Worm (Caenorhabditis elegans) whole organism, L4/young adult: Measurements from ENCODE around the gene memi-3.
"Not testable (repeated sequence)": the region's sequence is repeated elsewhere in the genome, so short reads cannot be mapped to it uniquely, and the experiment has no call there.

Source experiments
- W03F9.2 ChIP-seq: fragments of 150-350 bp; optimal IDR thresholded peaks from 2 replicates; lab custom pipeline; 2014; ENCODE audit warnings: missing biosample characterization, missing genetic modification characterization
- dao-5 ChIP-seq: sonication (generic microtip); optimal IDR thresholded peaks from 2 replicates; lab custom pipeline; 2016; ENCODE audit warnings: missing genotype, missing genetic modification characterization, moderate library complexity, missing compliant biosample characterization
- him-1 ChIP-seq: sonication (generic microtip); optimal IDR thresholded peaks from 2 replicates; lab custom pipeline; 2016; ENCODE audit warnings: missing genotype, missing genetic modification reagents, missing genetic modification characterization, missing compliant biosample characterization

Gene memi-3

ce11 chrIV:11406744-11407690, 3.9 kb upstream of the memi-3 start, which contains the start of the genes his-63 and his-64:
Gene his-63 (minus strand): TSS chrIV:11406861.
Gene his-64 (plus strand): TSS chrIV:11407116.
- not testable (repeated sequence) for TF ChIP-seq him-1, W03F9.2, dao-5 (tag; lab: Kevin White, UChicago)

DNA sequence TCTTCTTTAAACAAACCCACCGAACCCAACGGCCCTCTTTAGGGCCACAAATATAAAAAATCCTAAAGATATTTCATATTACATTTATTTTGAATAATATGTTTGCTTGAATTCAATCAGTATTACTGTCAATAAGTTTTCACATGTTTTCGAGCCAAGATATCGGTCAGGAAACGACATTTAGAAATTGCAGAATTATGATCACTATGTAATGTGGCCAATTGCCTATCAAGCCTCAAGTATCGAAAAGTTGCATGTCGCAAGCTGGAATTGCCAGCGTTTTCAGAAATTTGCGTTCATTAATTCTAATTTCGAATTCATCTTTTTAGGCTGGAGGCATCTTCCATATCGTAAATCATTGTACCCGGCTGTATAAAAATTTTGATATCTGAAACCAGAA, 1.7 kb downstream of the memi-3 start:
- TF ChIP-seq W03F9.2 (tag; lab: Kevin White, UChicago): no peak
- TF ChIP-seq him-1 (tag; lab: Kevin White, UChicago): no peak
- no peak for TF ChIP-seq dao-5 (tag; lab: Kevin White, UChicago)

DNA sequence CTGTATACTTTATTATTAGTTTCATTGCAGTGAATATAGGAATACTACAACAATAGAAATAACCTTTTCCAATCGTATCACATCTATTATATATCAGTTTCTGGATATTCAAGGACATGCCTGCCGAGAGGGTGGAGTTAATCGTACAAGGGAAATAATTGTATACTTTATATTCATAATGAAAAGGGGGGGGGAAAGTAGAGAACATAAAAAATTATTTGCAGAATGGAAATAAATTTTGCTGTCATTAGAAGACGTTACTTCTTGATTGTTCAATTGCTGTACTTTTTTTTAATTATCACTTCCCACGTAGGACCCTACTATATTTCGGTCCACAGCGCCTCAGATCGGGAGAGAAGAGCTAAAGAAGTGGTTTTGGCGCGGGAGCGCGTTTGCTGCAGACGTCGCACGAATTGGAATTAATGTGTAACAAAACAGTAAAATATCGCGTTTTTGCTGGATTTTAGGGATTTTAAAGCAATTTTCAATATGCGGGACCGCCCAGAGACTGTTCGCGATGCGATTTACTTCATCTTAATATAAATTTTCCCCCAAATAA, 4.8 kb downstream of the memi-3 start, which contains the start of gene dsl-6:
TSS of gene dsl-6 (minus strand) at position 51 of the 559 bp plus-strand sequence.
- TF ChIP-seq dao-5, him-1, W03F9.2 (tag; lab: Kevin White, UChicago): not testable (repeated sequence)

ce11 chrIV:11394243-11394642, 8.9 kb downstream of the memi-3 start, which contains the start of gene tag-89:
Gene tag-89 (plus strand): TSS chrIV:11394543.
- TF ChIP-seq dao-5 (tag; lab: Kevin White, UChicago) (no peak), him-1 (tag; lab: Kevin White, UChicago) (no peak), W03F9.2 (tag; lab: Kevin White, UChicago) (no peak)

- TF ChIP-seq dao-5 (tag; lab: Kevin White, UChicago) (no peak), him-1 (tag; lab: Kevin White, UChicago) (no peak), W03F9.2 (tag; lab: Kevin White, UChicago) (no peak)
Observed at ce11 chrIV:11388684-11389083, 14.5 kb downstream of the memi-3 start.

DNA sequence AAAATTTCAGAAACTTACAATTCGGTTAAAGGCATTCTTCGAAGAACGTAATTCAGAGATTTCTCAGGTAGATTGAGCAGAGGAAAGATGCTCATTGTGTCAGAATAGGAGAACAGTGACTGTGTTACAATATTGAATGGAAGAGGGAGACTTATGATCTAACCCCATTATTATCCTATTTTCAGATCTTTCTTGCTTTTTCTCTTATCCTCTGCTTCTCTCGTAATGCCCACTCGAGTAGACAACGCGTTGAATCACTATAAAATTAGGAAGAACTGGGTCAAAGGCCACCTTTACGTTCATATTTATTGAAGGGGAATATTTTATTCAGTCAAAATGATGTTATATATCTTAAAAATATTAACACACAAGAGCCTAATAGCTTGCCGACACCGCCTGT, 23.9 kb downstream of the memi-3 start, which contains the start of gene fbxb-76:
TSS of gene fbxb-76 (minus strand) at position 101 of the 400 bp plus-strand sequence.
- TF ChIP-seq W03F9.2 (tag; lab: Kevin White, UChicago) (no peak), dao-5 (tag; lab: Kevin White, UChicago) (no peak), him-1 (tag; lab: Kevin White, UChicago) (no peak)

DNA sequence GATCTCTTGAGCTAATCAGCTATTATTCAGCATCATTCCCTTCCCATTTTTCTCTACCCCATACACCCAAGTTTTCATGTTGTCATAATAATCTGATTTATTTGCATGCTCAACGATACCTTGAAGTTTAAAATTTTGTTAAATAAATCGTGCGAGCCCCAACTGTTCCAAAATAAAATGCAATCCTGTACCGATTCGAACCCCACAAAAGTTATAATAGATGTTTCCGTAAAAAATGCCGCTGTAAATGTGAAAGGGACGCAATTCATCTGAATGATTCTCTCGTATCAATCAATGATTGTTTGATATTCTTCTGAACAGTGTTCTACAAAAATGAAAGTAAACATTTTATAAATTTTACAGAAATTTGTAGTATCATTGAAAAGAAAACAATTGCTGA, 25.7 kb downstream of the memi-3 start:
- TF ChIP-seq him-1 (tag; lab: Kevin White, UChicago) (no peak), W03F9.2 (tag; lab: Kevin White, UChicago) (no peak), dao-5 (tag; lab: Kevin White, UChicago) (no peak)

ce11 chrIV:11375713-11376112, 27.4 kb downstream of the memi-3 start:
- no peak for TF ChIP-seq dao-5 (tag; lab: Kevin White, UChicago)
- TF ChIP-seq him-1 (tag; lab: Kevin White, UChicago): no peak
- TF ChIP-seq W03F9.2 (tag; lab: Kevin White, UChicago): no peak

DNA sequence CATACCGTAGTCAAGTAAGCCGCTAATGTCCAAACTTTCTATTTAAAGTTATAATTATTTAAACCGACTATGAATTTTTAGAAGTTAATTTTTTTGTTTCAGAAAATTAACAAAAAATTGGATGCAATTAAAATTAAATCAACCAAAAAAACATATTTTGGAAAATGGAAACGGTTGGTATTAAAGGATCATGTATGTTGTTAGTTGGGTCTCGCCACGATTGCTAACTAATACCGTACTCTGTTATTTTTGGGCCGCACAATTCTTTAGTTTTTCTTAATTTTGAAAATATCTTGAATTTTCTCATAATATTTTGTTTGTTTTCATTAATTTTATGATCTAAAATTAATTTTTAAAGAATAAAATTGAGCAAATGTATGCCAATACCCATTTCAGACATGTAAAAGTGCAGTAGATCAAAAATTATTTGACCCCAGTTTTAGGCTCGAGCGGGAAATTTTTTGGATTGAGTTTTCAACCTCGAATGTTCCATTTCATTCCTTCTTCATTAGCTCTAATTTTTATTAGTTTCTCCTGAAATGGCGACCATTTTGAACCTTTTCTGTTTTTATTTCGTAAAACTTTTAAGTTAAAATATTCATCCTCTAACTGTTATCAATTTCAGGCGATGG, 30.7 kb downstream of the memi-3 start, which contains the start of gene cbd-1:
TSS of gene cbd-1 (plus strand) at position 626 of the 632 bp plus-strand sequence.
- TF ChIP-seq him-1 (tag; lab: Kevin White, UChicago) (no peak), dao-5 (tag; lab: Kevin White, UChicago) (no peak), W03F9.2 (tag; lab: Kevin White, UChicago) (no peak)

DNA sequence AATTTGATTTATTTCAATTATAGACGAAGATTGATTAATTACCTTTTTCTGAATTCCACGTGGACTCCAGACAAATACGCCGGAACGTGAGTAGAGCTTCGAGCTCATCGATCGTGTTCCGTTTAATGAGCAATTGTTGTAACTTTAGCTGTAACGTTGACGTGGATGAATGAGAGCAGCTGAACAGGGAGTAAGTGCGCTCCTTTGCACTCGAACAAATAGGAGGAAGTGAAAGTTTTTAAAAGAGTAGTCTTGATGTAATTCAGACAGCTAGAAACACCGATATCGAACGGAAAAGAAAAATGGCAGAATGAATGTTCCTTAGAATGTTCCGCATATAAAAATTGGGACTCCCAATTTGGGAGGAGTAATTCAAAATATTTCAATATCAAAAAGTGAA, 31.5 kb downstream of the memi-3 start, which contains the start of gene sec-31:
TSS of gene sec-31 (minus strand) at position 148 of the 400 bp plus-strand sequence.
- TF ChIP-seq dao-5 (tag; lab: Kevin White, UChicago) (no peak), him-1 (tag; lab: Kevin White, UChicago) (no peak), W03F9.2 (tag; lab: Kevin White, UChicago) (no peak)

DNA sequence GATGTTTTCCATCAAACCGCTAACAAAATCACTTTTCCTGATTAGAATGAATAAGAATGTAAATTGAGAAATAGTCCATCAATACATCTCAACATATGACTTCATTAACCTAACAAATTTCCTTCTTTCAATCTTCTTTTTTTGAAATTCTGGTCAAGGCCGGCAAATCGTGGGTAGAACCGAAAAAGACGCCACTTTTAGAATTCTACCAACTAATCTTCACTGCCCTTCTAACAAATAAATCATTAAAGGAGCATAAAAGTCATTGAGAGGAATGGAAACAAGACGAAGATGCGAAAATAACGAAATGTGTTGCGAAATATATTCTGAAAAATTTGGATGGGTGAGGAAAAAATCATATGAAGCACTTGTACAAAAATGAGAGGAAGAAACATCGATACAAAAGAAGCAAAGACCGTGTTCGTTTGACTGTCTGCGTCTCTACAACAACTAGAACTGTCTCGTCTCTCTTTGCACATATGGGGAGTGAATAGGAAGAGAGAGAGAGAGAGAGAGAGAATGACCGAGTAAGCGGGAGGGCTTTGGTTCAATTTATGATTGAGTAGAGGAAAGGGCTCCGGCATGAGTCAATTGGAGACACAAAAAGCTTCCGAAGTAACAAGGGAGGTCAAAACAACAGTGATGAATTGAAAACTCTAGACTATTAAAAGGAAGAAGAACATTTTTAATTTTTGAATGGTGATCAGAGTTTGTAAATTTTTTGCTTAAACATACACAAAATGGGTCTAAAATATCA, 39.2 kb downstream of the memi-3 start:
- TF ChIP-seq him-1 (tag; lab: Kevin White, UChicago) (no peak), W03F9.2 (tag; lab: Kevin White, UChicago) (no peak), dao-5 (tag; lab: Kevin White, UChicago) (no peak)

- TF ChIP-seq W03F9.2 (tag; lab: Kevin White, UChicago): no peak
- TF ChIP-seq dao-5 (tag; lab: Kevin White, UChicago): no peak
- no peak for TF ChIP-seq him-1 (tag; lab: Kevin White, UChicago)
Observed at ce11 chrIV:11361409-11361808, 41.7 kb downstream of the memi-3 start, which contains the start of gene T01G1.4. Gene T01G1.4 (minus strand): TSS chrIV:11361509.
